Worm (Caenorhabditis elegans) whole organism, L3 larva: Measurements from ENCODE around the gene W03D2.9.

Experiments used
- aly-2 ChIP-seq: fragments of 150-350 bp; optimal IDR thresholded peaks from 2 replicates; lab custom pipeline; 2014; ENCODE audit warnings: missing biosample characterization, missing genetic modification characterization
- jun-1 ChIP-seq: fragments of 150-350 bp; optimal IDR thresholded peaks from 2 replicates; lab custom pipeline; 2014; ENCODE audit warnings: missing biosample characterization, missing genetic modification reagents, missing genetic modification characterization
- nhr-12 ChIP-seq: fragments of 150-350 bp; optimal IDR thresholded peaks from 2 replicates; lab custom pipeline; 2014; ENCODE audit warnings: missing biosample characterization, missing genetic modification characterization
- nhr-237 ChIP-seq: fragments of 150-350 bp; optimal IDR thresholded peaks from 2 replicates; lab custom pipeline; 2014; ENCODE audit warnings: missing biosample characterization, missing genetic modification characterization
- nhr-25 ChIP-seq: sonication (generic microtip); optimal IDR thresholded peaks from 2 replicates; lab custom pipeline; 2017; ENCODE audit warnings: missing biosample characterization, missing genetic modification characterization
- pqm-1 ChIP-seq: fragments of 150-350 bp; optimal IDR thresholded peaks from 2 replicates; lab custom pipeline; 2017; ENCODE audit warnings: missing biosample characterization, missing genetic modification characterization, inconsistent platforms
- unc-62 ChIP-seq: fragments of 150-350 bp; sonication (generic microtip); optimal IDR thresholded peaks from 4 replicates; lab custom pipeline; 2014; ENCODE audit warnings: missing biosample characterization, missing genetic modification reagents, missing genetic modification characterization

DNA sequence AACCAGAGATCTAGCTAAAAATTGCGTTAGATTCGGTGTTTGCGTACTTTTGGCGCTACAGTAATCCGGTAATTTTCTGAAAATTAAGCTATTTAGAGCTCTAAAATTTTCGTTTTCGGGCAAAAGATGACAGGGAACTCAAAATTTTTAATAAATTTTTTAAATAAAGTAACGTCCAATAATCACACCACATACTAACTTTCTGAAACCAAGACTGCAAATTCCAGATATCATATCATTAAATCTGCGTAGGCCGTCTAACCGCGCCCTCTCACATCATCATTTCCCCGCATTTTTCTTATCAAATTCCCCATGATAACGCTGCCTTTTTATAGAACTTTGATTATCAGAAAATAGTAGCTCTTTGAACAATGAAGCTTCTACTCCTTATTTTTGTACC is 42.9 kb upstream of the W03D2.9 start, which contains the start of gene drd-50:
- TF ChIP-seq pqm-1 (tag; lab: Kevin White, UChicago): no peak
- TF ChIP-seq nhr-237: no peak
- no peak for TF ChIP-seq nhr-12
- TF ChIP-seq unc-62: no peak
- no peak for TF ChIP-seq aly-2 (tag; lab: Kevin White, UChicago)
- TF ChIP-seq nhr-25: no peak
- TF ChIP-seq jun-1: no peak
